Worm (Caenorhabditis elegans) whole organism, young adult: ENCODE measurements around the gene nbs-1.

Experiments used
- F22D6.2 ChIP-seq: sonication (generic microtip); optimal IDR thresholded peaks from 2 replicates; lab custom pipeline; 2016; ENCODE audit warnings: mild to moderate bottlenecking, missing genetic modification characterization, missing compliant biosample characterization
- F23B12.7 ChIP-seq: sonication (generic microtip); optimal IDR thresholded peaks from 2 replicates; lab custom pipeline; 2017; ENCODE audit warnings: missing genetic modification characterization, mild to moderate bottlenecking, missing compliant biosample characterization, antibody characterized with exemption, moderate library complexity; ENCODE audit not compliant: insufficient read depth
- F33H1.4 ChIP-seq: fragments of 200-800 bp; sonication (Bioruptor generic); IDR thresholded peaks from 2 replicates; pipeline ENCODE4 v1.3.6; 2022; ENCODE audit warnings: missing genetic modification reagents, missing genetic modification characterization, missing compliant biosample characterization
- F39B2.1 ChIP-seq: fragments of 200-800 bp; sonication (Bioruptor generic); IDR thresholded peaks from 2 replicates; pipeline ENCODE4 v1.3.6; 2022; ENCODE audit warnings: missing genetic modification reagents, missing genetic modification characterization, missing compliant biosample characterization
- F52B5.7 ChIP-seq: sonication (generic microtip); optimal IDR thresholded peaks from 2 replicates; lab custom pipeline; 2016; ENCODE audit warnings: mild to moderate bottlenecking, missing genetic modification characterization, missing compliant biosample characterization
- F57C9.4 ChIP-seq: sonication (generic microtip); optimal IDR thresholded peaks from 2 replicates; lab custom pipeline; 2017; ENCODE audit warnings: mild to moderate bottlenecking, missing genetic modification characterization, missing compliant biosample characterization
- T26A5.8 ChIP-seq: sonication (generic microtip); optimal IDR thresholded peaks from 2 replicates; lab custom pipeline; 2016; ENCODE audit warnings: missing genetic modification characterization, missing compliant biosample characterization
- Y53F4B.3 ChIP-seq: fragments of 200-800 bp; sonication (Bioruptor generic); IDR thresholded peaks from 2 replicates; pipeline ENCODE4 v1.3.6; 2022; ENCODE audit warnings: missing genetic modification reagents, missing genetic modification characterization, missing compliant biosample characterization
- Y53G8AR.9 ChIP-seq: fragments of 200-800 bp; sonication (Bioruptor generic); conservative IDR thresholded peaks from 2 replicates; pipeline ENCODE4 v1.3.6; 2022; ENCODE audit warnings: missing genetic modification reagents, missing genetic modification characterization, missing compliant biosample characterization
- Y79H2A.3 ChIP-seq: fragments of 200-800 bp; sonication (Bioruptor generic); conservative IDR thresholded peaks from 2 replicates; pipeline ENCODE4 v1.3.6; 2022; ENCODE audit warnings: missing genetic modification reagents, missing genetic modification characterization, missing compliant biosample characterization
- Y95B8A.8 ChIP-seq: fragments of 200-800 bp; sonication (Bioruptor generic); IDR thresholded peaks from 2 replicates; pipeline ENCODE4 v1.3.6; 2022; ENCODE audit warnings: missing genetic modification reagents, missing genetic modification characterization, missing compliant biosample characterization
- akir-1 ChIP-seq: fragments of 200-800 bp; sonication (Bioruptor generic); optimal IDR thresholded peaks from 2 replicates; lab custom pipeline; 2018; ENCODE audit warnings: mild to moderate bottlenecking, missing genetic modification characterization, moderate library complexity, missing compliant biosample characterization
- aptf-3 ChIP-seq: fragments of 200-800 bp; sonication (Bioruptor generic); IDR thresholded peaks from 2 replicates; pipeline ENCODE4 v1.3.6; 2022; ENCODE audit warnings: missing genetic modification characterization, missing compliant biosample characterization
- athp-1 ChIP-seq: sonication (generic microtip); optimal IDR thresholded peaks from 2 replicates; lab custom pipeline; 2017; ENCODE audit warnings: mild to moderate bottlenecking, missing genetic modification characterization, missing compliant biosample characterization
- attf-5 ChIP-seq: fragments of 200-800 bp; sonication (Bioruptor generic); optimal IDR thresholded peaks from 2 replicates; lab custom pipeline; 2018; ENCODE audit warnings: mild to moderate bottlenecking, missing genetic modification characterization, missing compliant biosample characterization
- cebp-1 ChIP-seq, 2 experiments: fragments of 200-800 bp in 1 of 2; sonication (Bioruptor generic) in 1 of 2; sonication (generic microtip) in 1 of 2; IDR thresholded peaks in 1 of 2; optimal IDR thresholded peaks in 1 of 2; 2 replicates each; pipeline versions ENCODE4 v1.3.6 to Lab custom; 2017 to 2022; ENCODE audit warnings: missing compliant biosample characterization in 2 of 2, missing genetic modification characterization in 2 of 2, mild to moderate bottlenecking in 1 of 2, missing genetic modification reagents in 1 of 2, moderate library complexity in 1 of 2
- ceh-27 ChIP-seq: fragments of 200-800 bp; sonication (Bioruptor generic); optimal IDR thresholded peaks from 2 replicates; lab custom pipeline; 2018; ENCODE audit warnings: mild to moderate bottlenecking, missing genetic modification characterization, moderate library complexity, missing compliant biosample characterization
- ceh-40 ChIP-seq: fragments of 200-800 bp; sonication (Bioruptor generic); IDR thresholded peaks from 2 replicates; pipeline ENCODE4 v1.3.6; 2022; ENCODE audit warnings: missing genetic modification characterization, missing compliant biosample characterization
- ceh-58 ChIP-seq: fragments of 200-800 bp; sonication (Bioruptor generic); IDR thresholded peaks from 2 replicates; pipeline ENCODE4 v1.3.6; 2022; ENCODE audit warnings: missing genetic modification characterization, missing compliant biosample characterization
- ceh-91 ChIP-seq: fragments of 200-800 bp; sonication (Bioruptor generic); IDR thresholded peaks from 2 replicates; pipeline ENCODE4 v1.3.6; 2022; ENCODE audit warnings: missing genetic modification reagents, missing genetic modification characterization, missing compliant biosample characterization
- efl-1 ChIP-seq: fragments of 150-350 bp; optimal IDR thresholded peaks from 2 replicates; lab custom pipeline; 2014; ENCODE audit warnings: missing biosample characterization, missing genetic modification reagents, missing genetic modification characterization
- ekl-4 ChIP-seq: fragments of 200-800 bp; sonication (Bioruptor generic); IDR thresholded peaks from 2 replicates; pipeline ENCODE4 v1.3.6; 2022; ENCODE audit warnings: missing genetic modification reagents, missing genetic modification characterization, missing compliant biosample characterization
- fkh-3 ChIP-seq: sonication (generic microtip); optimal IDR thresholded peaks from 2 replicates; lab custom pipeline; 2016; ENCODE audit warnings: mild to moderate bottlenecking, missing genetic modification characterization, missing compliant biosample characterization
- him-1 ChIP-seq: sonication (generic microtip); optimal IDR thresholded peaks from 2 replicates; lab custom pipeline; 2016; ENCODE audit warnings: missing genotype, missing genetic modification reagents, missing genetic modification characterization, missing compliant biosample characterization
- hlh-26 ChIP-seq: fragments of 200-800 bp; sonication (Bioruptor generic); conservative IDR thresholded peaks from 2 replicates; pipeline ENCODE4 v1.3.6; 2022; ENCODE audit warnings: missing genetic modification reagents, missing genetic modification characterization, missing compliant biosample characterization
- madf-10 ChIP-seq: sonication (generic microtip); optimal IDR thresholded peaks from 2 replicates; lab custom pipeline; 2016; ENCODE audit warnings: mild to moderate bottlenecking, missing genetic modification characterization, missing compliant biosample characterization
- madf-3 ChIP-seq: fragments of 200-800 bp; sonication (Bioruptor generic); IDR thresholded peaks from 2 replicates; pipeline ENCODE4 v1.3.6; 2022; ENCODE audit warnings: missing genetic modification reagents, missing genetic modification characterization, missing compliant biosample characterization
- madf-6 ChIP-seq: fragments of 200-800 bp; sonication (Bioruptor generic); IDR thresholded peaks from 2 replicates; pipeline ENCODE4 v1.3.6; 2022; ENCODE audit warnings: missing genetic modification reagents, missing genetic modification characterization, missing compliant biosample characterization
- madf-8 ChIP-seq: fragments of 200-800 bp; sonication (Bioruptor generic); conservative IDR thresholded peaks from 2 replicates; pipeline ENCODE4 v1.3.6; 2022; ENCODE audit warnings: missing genetic modification reagents, missing genetic modification characterization, missing compliant biosample characterization
- mel-28 ChIP-seq: sonication (generic microtip); optimal IDR thresholded peaks from 2 replicates; lab custom pipeline; 2016; ENCODE audit warnings: borderline replicate concordance, mild to moderate bottlenecking, missing genetic modification characterization, missing compliant biosample characterization
- mes-4 ChIP-seq: sonication (generic microtip); optimal IDR thresholded peaks from 2 replicates; lab custom pipeline; 2016; ENCODE audit warnings: missing genotype, missing genetic modification characterization, missing compliant biosample characterization
- mxl-1 ChIP-seq: sonication (generic microtip); optimal IDR thresholded peaks from 2 replicates; lab custom pipeline; 2016; ENCODE audit warnings: missing genetic modification characterization, missing compliant biosample characterization
- nfya-1 ChIP-seq: sonication (generic microtip); optimal IDR thresholded peaks from 2 replicates; lab custom pipeline; 2017; ENCODE audit warnings: antibody characterized with exemption, missing compliant biosample characterization, missing genetic modification characterization, borderline replicate concordance; ENCODE audit not compliant: insufficient read depth
- nfya-2 ChIP-seq: fragments of 200-800 bp; sonication (Bioruptor generic); IDR thresholded peaks from 2 replicates; pipeline ENCODE4 v1.3.6; 2022; ENCODE audit warnings: missing genetic modification reagents, missing genetic modification characterization, missing compliant biosample characterization
- nhr-179 ChIP-seq: sonication (generic microtip); optimal IDR thresholded peaks from 2 replicates; lab custom pipeline; 2016; ENCODE audit warnings: mild to moderate bottlenecking, missing genetic modification characterization, missing compliant biosample characterization
- pha-4 ChIP-seq: fragments of 150-350 bp; sonication (generic microtip); optimal IDR thresholded peaks from 2 replicates; lab custom pipeline; 2014; ENCODE audit warnings: missing biosample characterization, missing genetic modification reagents, missing genetic modification characterization
- rcor-1 ChIP-seq: fragments of 200-800 bp; sonication (Bioruptor generic); IDR thresholded peaks from 2 replicates; pipeline ENCODE4 v1.3.6; 2022; ENCODE audit warnings: missing genetic modification reagents, missing genetic modification characterization, missing compliant biosample characterization
- repo-1 ChIP-seq: sonication (generic microtip); optimal IDR thresholded peaks from 2 replicates; lab custom pipeline; 2017; ENCODE audit warnings: mild to moderate bottlenecking, missing genetic modification characterization, missing compliant biosample characterization
- rpc-1 ChIP-seq, 2 experiments: fragments of 150-350 bp in 1 of 2; sonication (generic microtip) in 1 of 2; optimal IDR thresholded peaks; 2 replicates each; lab custom pipeline; 2014 to 2018; ENCODE audit warnings: missing biosample characterization in 1 of 2, missing genetic modification characterization in 1 of 2, missing genetic modification reagents in 1 of 2, missing genotype in 1 of 2
- snpc-3.4 ChIP-seq: sonication (generic microtip); optimal IDR thresholded peaks from 2 replicates; lab custom pipeline; 2017; ENCODE audit warnings: missing genetic modification characterization, mild to moderate bottlenecking, missing compliant biosample characterization, antibody characterized with exemption, moderate library complexity, missing genotype, missing genetic modification reagents
- snpc-4 ChIP-seq, 5 experiments: fragments of 150-350 bp in 1 of 5; sonication (generic microtip) in 4 of 5; optimal IDR thresholded peaks; 2 replicates each; lab custom pipeline; 2014 to 2018; ENCODE audit warnings: missing genetic modification characterization in 5 of 5, missing biosample characterization in 3 of 5, antibody characterized with exemption in 2 of 5, mild to moderate bottlenecking in 2 of 5, missing compliant biosample characterization in 2 of 5, missing genotype in 2 of 5, moderate library complexity in 2 of 5, missing genetic modification reagents in 1 of 5
- tbp1 ChIP-seq: fragments of 200-800 bp; sonication (Bioruptor generic); optimal IDR thresholded peaks from 2 replicates; lab custom pipeline; 2018; ENCODE audit warnings: mild to moderate bottlenecking, missing genetic modification characterization, missing compliant biosample characterization
- tlf-1 ChIP-seq: fragments of 200-800 bp; sonication (Bioruptor generic); optimal IDR thresholded peaks from 2 replicates; lab custom pipeline; 2018; ENCODE audit warnings: mild to moderate bottlenecking, missing genetic modification characterization, missing compliant biosample characterization

The nbs-1 gene

DNA sequence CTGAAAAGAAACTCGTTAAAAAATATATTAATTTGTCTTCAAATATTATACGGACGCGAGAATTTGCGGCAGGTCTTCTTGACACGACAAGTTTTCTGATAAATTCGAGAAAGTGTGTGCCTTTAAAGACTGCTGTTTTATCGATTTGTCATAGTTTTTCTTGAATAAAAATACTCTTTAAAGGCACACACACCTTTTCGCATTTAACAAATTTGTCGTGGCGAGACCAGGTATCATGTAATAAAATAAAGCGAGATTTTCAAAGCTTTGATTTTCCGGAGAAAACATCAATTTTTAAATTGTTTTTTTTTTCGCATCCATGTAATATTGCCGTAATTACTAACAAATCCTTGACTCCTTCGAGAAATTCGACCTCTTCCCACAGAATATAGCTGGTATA lies 4.9 kb upstream of the nbs-1 start:
- TF ChIP-seq nhr-179, result no peak
- TF ChIP-seq F39B2.1 (GFP tag; lab: Robert Waterston, UW), result no peak

DNA sequence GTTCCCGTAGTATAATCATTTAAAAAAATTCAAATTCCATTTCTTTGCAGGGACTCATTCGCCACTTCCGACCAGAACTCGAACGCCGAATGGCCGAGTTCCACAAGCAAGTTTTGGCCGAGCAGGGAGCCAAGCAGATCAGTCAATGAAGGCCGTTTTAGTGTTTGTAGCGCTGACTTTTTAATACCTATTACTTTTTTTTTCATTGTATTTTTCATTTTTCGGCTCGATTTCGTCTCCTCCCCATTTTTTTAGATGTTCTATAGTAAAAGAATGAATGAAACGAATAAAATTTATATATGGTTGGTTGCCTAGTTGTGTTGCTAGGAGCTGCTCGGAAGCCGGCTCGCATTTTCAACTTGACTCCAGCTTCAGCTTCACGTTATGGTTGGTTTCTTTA lies 3.6 kb upstream of the nbs-1 start, which contains the start of gene C09H10.4:
TSS of gene C09H10.4 (plus strand) at position 301 of the 400 bp plus-strand sequence.
- TF ChIP-seq Y79H2A.3 (peak; percentile 54; the same call in 1 of the 2 replicates), madf-10 (no peak), efl-1 (no peak)

DNA sequence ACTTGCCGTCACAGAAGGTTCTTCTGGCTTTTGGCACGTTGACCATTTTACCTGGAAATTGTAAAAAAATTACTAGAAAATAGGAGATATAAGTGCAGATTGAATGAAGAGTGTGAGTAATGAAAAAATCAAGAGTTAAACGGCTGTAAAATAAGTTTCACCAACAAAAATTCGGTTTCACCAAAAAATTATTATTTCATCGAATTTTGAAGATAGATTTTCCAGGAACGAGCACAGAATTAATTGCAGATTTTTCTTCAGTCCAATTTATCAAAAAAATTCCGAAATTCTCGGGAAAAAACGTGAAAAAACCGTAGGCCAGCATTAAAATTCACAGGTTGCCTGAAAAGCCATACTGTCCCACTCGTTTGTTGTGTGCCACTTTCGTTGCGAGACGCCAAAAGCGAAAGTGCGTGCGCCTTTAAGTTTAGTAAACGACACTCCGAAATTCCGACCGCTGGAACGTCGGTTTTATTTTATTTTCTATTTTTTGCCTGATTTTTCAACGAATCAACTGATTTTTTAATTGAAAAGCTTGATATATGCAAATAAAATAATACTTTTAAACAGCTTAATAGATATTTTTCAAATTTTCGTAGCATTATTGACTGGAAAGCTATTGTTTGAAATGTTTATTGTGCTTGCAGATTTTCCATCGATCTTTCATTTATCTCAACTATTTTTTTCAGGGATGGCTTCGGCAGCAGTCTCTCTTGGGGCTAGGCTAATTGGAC lies 1.0 kb upstream of the nbs-1 start, which contains the start of the genes rpl-36.A and nuo-1:
TSS of gene rpl-36.A (minus strand) at position 51 of the 734 bp plus-strand sequence.
TSS of gene nuo-1 (plus strand) at position 684 of the 734 bp plus-strand sequence.
- no peak for TF ChIP-seq nfya-2
- TF ChIP-seq attf-5, result peak; percentile 89
- no peak for TF ChIP-seq mel-28 (tag; lab: Kevin White, UChicago)
- TF ChIP-seq akir-1 (GFP tag; lab: Kevin White, UChicago), result no peak
- no peak for TF ChIP-seq T26A5.8 (tag; lab: Kevin White, UChicago)
- TF ChIP-seq F52B5.7 (tag; lab: Kevin White, UChicago), result no peak
- TF ChIP-seq ceh-40 (GFP tag; lab: Robert Waterston, UW), result no peak
- TF ChIP-seq ceh-91 (GFP tag; lab: Robert Waterston, UW), result peak; percentile 65
- TF ChIP-seq F22D6.2, result no peak
- no peak for TF ChIP-seq mes-4 (tag; lab: Kevin White, UChicago)
- no peak for TF ChIP-seq cebp-1 (GFP tag; IDR thresholded peaks at IDR 0.05; lab: Robert Waterston, UW)
- peak; percentile 49 for TF ChIP-seq cebp-1 (tag; optimal IDR thresholded peaks at IDR 0.05; lab: Kevin White, UChicago)
- TF ChIP-seq him-1 (tag; lab: Kevin White, UChicago), result peak; percentile 30
- TF ChIP-seq Y53G8AR.9 (GFP tag; lab: Robert Waterston, UW), result no peak
- TF ChIP-seq madf-6 (GFP tag; lab: Robert Waterston, UW), result peak; percentile 70
- TF ChIP-seq fkh-3 (tag; lab: Kevin White, UChicago), result no peak
- TF ChIP-seq nfya-1, result no peak
- TF ChIP-seq snpc-4 (GFP tag; optimal IDR thresholded peaks at IDR 0.05; lab: Kevin White, UChicago), result no peak
- TF ChIP-seq snpc-4 (tag; optimal IDR thresholded peaks at IDR 0.05; lab: Kevin White, UChicago), result peak in 3 of 4 experiments; percentile 17 to 70 (median 49)
- TF ChIP-seq ekl-4 (GFP tag; lab: Robert Waterston, UW), result 0 out of 2 replicates have a peak, but pooled peaks have one; percentile 10
- TF ChIP-seq hlh-26, result no peak
- no peak for TF ChIP-seq F57C9.4 (tag; lab: Kevin White, UChicago)
- no peak for TF ChIP-seq ceh-58 (GFP tag; lab: Robert Waterston, UW)
- no peak for TF ChIP-seq Y53F4B.3 (GFP tag; lab: Robert Waterston, UW)
- TF ChIP-seq rpc-1 (optimal IDR thresholded peaks at IDR 0.05; lab: Kevin White, UChicago), result no peak
- no peak for TF ChIP-seq rpc-1 (tag; optimal IDR thresholded peaks at IDR 0.05; lab: Kevin White, UChicago)
- TF ChIP-seq tbp1 (GFP tag; lab: Kevin White, UChicago), result peak; percentile 47
- no peak for TF ChIP-seq Y95B8A.8
- no peak for TF ChIP-seq mxl-1 (tag; lab: Kevin White, UChicago)
- TF ChIP-seq tlf-1 (GFP tag; lab: Kevin White, UChicago), result no peak
- no peak for TF ChIP-seq repo-1 (tag; lab: Kevin White, UChicago)
- TF ChIP-seq aptf-3 (GFP tag; lab: Robert Waterston, UW), result no peak
- peak; percentile 91 for TF ChIP-seq F23B12.7 (tag; lab: Kevin White, UChicago)
- TF ChIP-seq madf-3 (GFP tag; lab: Robert Waterston, UW), result no peak
- TF ChIP-seq snpc-3.4 (tag; lab: Kevin White, UChicago), result peak; percentile 60
- TF ChIP-seq ceh-27 (GFP tag; lab: Kevin White, UChicago), result peak; percentile 45
- peak; percentile 95 for TF ChIP-seq F33H1.4 (GFP tag; lab: Robert Waterston, UW)
- no peak for TF ChIP-seq athp-1 (tag; lab: Kevin White, UChicago)
- TF ChIP-seq rcor-1 (GFP tag; lab: Robert Waterston, UW), result 0 out of 2 replicates have a peak, but pooled peaks have one; percentile 19
- TF ChIP-seq pha-4 (tag; lab: Kevin White, UChicago), result peak; percentile 64
- TF ChIP-seq madf-8 (GFP tag; lab: Robert Waterston, UW), result peak; percentile 55
